Worm (Caenorhabditis elegans) whole organism, L4/young adult: ENCODE results near the gene clec-166.

Experiments used
- W03F9.2 ChIP-seq: fragments of 150-350 bp; optimal IDR thresholded peaks from 2 replicates; lab custom pipeline; 2014; ENCODE audit warnings: missing biosample characterization, missing genetic modification characterization
- dao-5 ChIP-seq: sonication (generic microtip); optimal IDR thresholded peaks from 2 replicates; lab custom pipeline; 2016; ENCODE audit warnings: missing genotype, missing genetic modification characterization, moderate library complexity, missing compliant biosample characterization
- him-1 ChIP-seq: sonication (generic microtip); optimal IDR thresholded peaks from 2 replicates; lab custom pipeline; 2016; ENCODE audit warnings: missing genotype, missing genetic modification reagents, missing genetic modification characterization, missing compliant biosample characterization

DNA sequence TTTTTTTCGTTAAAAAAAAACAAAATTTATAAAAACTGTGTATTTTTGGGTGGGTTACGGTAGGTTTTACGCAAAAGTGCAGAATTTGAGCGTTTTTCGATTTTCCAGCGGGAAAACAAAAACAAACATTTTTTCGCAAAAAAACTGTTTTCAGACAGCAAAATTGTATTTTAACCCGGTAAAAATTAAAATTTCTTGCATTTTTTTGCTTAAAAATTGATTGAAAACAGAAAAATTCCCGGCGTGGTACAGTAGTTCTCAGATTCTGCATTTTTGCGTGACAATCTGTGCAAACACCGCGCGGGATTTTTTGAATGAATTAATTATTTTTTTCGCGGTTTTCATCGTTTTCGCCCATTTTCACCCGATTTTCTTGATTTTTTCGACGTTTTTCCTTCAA, 25.9 kb upstream of the clec-166 start:
- TF ChIP-seq him-1 (tag; lab: Kevin White, UChicago) = no peak
- TF ChIP-seq W03F9.2 = no peak
- TF ChIP-seq dao-5 = no peak
